Worm (Caenorhabditis elegans) whole organism, mixed stage, embryonic: ENCODE data around the gene btf-1.

ENCODE experiments used
- lin-13 ChIP-seq: fragments of 150-350 bp; optimal IDR thresholded peaks from 2 replicates; lab custom pipeline; 2014; ENCODE audit warnings: missing biosample characterization, missing genetic modification characterization
- nhr-28 ChIP-seq: fragments of 150-350 bp; optimal IDR thresholded peaks from 2 replicates; lab custom pipeline; 2014; ENCODE audit warnings: missing biosample characterization, missing genetic modification characterization
- snpc-4 ChIP-seq: fragments of 150-350 bp; optimal IDR thresholded peaks from 2 replicates; lab custom pipeline; 2014; ENCODE audit warnings: missing biosample characterization, missing genetic modification characterization

DNA sequence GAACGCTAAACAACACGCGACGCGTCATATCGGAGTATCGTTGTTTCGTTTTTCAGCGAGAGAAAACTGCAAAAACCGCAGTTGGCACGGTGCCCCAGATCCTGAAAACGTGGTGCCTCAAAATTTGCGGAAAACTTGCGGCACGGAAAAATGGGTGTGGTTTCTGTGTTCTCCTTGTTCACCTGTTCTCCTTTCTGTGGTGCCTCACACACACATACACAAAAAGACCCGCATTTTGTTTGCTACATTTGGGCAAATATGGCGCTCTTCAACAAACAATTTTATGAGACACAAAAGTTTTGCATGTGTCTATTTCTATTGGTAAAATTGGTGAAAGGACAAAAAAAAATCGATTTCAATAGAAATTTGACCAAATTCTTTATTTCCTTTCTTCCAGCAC lies 1.1 kb upstream of the btf-1 start:
- TF ChIP-seq nhr-28 (tag; lab: Kevin White, UChicago), result no peak
- TF ChIP-seq lin-13 (tag; lab: Kevin White, UChicago), result no peak
- no peak for TF ChIP-seq snpc-4 (tag; lab: Kevin White, UChicago)
